Fruit fly (Drosophila melanogaster) whole organism, embryonic: ENCODE measurements around the gene Orco.

Source experiments
- B-H2 ChIP-seq: fragments of 200-800 bp; sonication (Bioruptor generic); optimal IDR thresholded peaks from 2 replicates; lab custom pipeline; 2018; ENCODE audit warnings: missing biosample characterization, mild to moderate bottlenecking, missing genetic modification characterization
- Blimp-1 ChIP-seq: fragments of 200-800 bp; sonication (Bioruptor generic); optimal IDR thresholded peaks from 3 replicates; lab custom pipeline; 2018; ENCODE audit warnings: missing biosample characterization, missing genetic modification characterization, mild to moderate bottlenecking, moderate library complexity, missing genetic modification reagents
- CG10366 ChIP-seq: fragments of 200-800 bp; sonication (Bioruptor generic); IDR thresholded peaks from 2 replicates; pipeline ENCODE4 v1.3.6; 2022; ENCODE audit warnings: missing biosample characterization, missing genetic modification characterization
- CG11696 ChIP-seq: fragments of 200-800 bp; sonication (Bioruptor generic); IDR thresholded peaks from 2 replicates; pipeline ENCODE4 v1.3.6; 2022; ENCODE audit warnings: missing biosample characterization, missing genetic modification characterization
- CG12942 ChIP-seq: fragments of 200-800 bp; sonication (Bioruptor generic); optimal IDR thresholded peaks from 3 replicates; lab custom pipeline; 2016; ENCODE audit warnings: missing biosample characterization, missing genetic modification characterization
- CG13123 ChIP-seq: fragments of 200-800 bp; sonication (Bioruptor generic); optimal IDR thresholded peaks from 2 replicates; lab custom pipeline; 2016; ENCODE audit warnings: missing biosample characterization, missing genetic modification characterization
- CG15479 ChIP-seq: fragments of 200-800 bp; sonication (Bioruptor generic); optimal IDR thresholded peaks from 3 replicates; lab custom pipeline; 2019; ENCODE audit warnings: missing biosample characterization, mild to moderate bottlenecking, missing genetic modification characterization, moderate library complexity
- CG16863 ChIP-seq: fragments of 200-800 bp; sonication (Bioruptor generic); optimal IDR thresholded peaks from 3 replicates; lab custom pipeline; 2016; ENCODE audit warnings: missing biosample characterization, missing genetic modification characterization
- CG17802 ChIP-seq: fragments of 200-800 bp; sonication (Bioruptor generic); optimal IDR thresholded peaks from 2 replicates; lab custom pipeline; 2018; ENCODE audit warnings: missing biosample characterization, mild to moderate bottlenecking, missing genetic modification characterization, moderate library complexity
- CG17829 ChIP-seq: fragments of 200-800 bp; optimal IDR thresholded peaks from 2 replicates; lab custom pipeline; 2019; ENCODE audit warnings: missing biosample characterization, mild to moderate bottlenecking, missing genetic modification characterization, moderate library complexity
- CG1832 ChIP-seq: fragments of 200-800 bp; sonication (Bioruptor generic); optimal IDR thresholded peaks from 2 replicates; lab custom pipeline; 2017; ENCODE audit warnings: missing biosample characterization, mild to moderate bottlenecking, missing genetic modification characterization, inconsistent platforms
- CG2199 ChIP-seq: fragments of 200-800 bp; sonication (Bioruptor generic); IDR thresholded peaks from 3 replicates; pipeline ENCODE4 v1.3.6; 2022; ENCODE audit warnings: missing biosample characterization, missing genetic modification characterization
- CG3163 ChIP-seq: fragments of 200-800 bp; sonication (Bioruptor generic); optimal IDR thresholded peaks from 3 replicates; lab custom pipeline; 2016; ENCODE audit warnings: missing biosample characterization, missing genetic modification characterization
- CG4282 ChIP-seq: fragments of 200-800 bp; sonication (Bioruptor generic); optimal IDR thresholded peaks from 2 replicates; lab custom pipeline; 2016; ENCODE audit warnings: missing biosample characterization, missing genetic modification characterization
- CG4424 ChIP-seq: fragments of 200-800 bp; sonication (Bioruptor generic); optimal IDR thresholded peaks from 3 replicates; lab custom pipeline; 2016; ENCODE audit warnings: missing biosample characterization, missing genetic modification characterization
- CG4730 ChIP-seq: fragments of 200-800 bp; sonication (Bioruptor generic); IDR thresholded peaks from 2 replicates; pipeline ENCODE4 v1.3.6; 2022; ENCODE audit warnings: missing biosample characterization, missing genetic modification characterization
- CG8359 ChIP-seq: fragments of 200-800 bp; sonication (Bioruptor generic); optimal IDR thresholded peaks from 2 replicates; lab custom pipeline; 2017; ENCODE audit warnings: missing biosample characterization, mild to moderate bottlenecking, missing genetic modification characterization, borderline replicate concordance
- CG8944 ChIP-seq: fragments of 200-800 bp; sonication (Bioruptor generic); optimal IDR thresholded peaks from 3 replicates; lab custom pipeline; 2016; ENCODE audit warnings: missing biosample characterization, missing genetic modification characterization
- CG9215 ChIP-seq: fragments of 200-800 bp; sonication (Bioruptor generic); IDR thresholded peaks from 2 replicates; pipeline ENCODE4 v1.3.6; 2022; ENCODE audit warnings: missing biosample characterization, missing genetic modification characterization
- CG9797 ChIP-seq: fragments of 200-800 bp; sonication (Bioruptor generic); optimal IDR thresholded peaks from 3 replicates; lab custom pipeline; 2018; ENCODE audit warnings: missing biosample characterization, mild to moderate bottlenecking, missing genetic modification characterization
- CkIIα-i1 ChIP-seq: fragments of 200-800 bp; sonication (Bioruptor generic); IDR thresholded peaks from 2 replicates; pipeline ENCODE4 v1.3.6; 2022; ENCODE audit warnings: missing biosample characterization, missing genetic modification characterization
- D ChIP-seq, 2 experiments: fragments of 200-800 bp in 1 of 2; fragments of >200 bp in 1 of 2; sonication (Bioruptor generic) in 1 of 2; optimal IDR thresholded peaks; 2 replicates in 1 of 2; 3 replicates in 1 of 2; lab custom pipeline; 2017; ENCODE audit warnings: mild to moderate bottlenecking in 1 of 2, missing biosample characterization in 1 of 2, missing genetic modification characterization in 1 of 2, missing genetic modification reagents in 1 of 2
- Doc2 ChIP-seq: fragments of 200-800 bp; sonication (Bioruptor generic); IDR thresholded peaks from 2 replicates; pipeline ENCODE4 v1.3.6; 2022; ENCODE audit warnings: missing biosample characterization, missing genetic modification characterization
- Elba2 ChIP-seq: fragments of 200-800 bp; sonication (Bioruptor generic); optimal IDR thresholded peaks from 3 replicates; lab custom pipeline; 2016; ENCODE audit warnings: missing biosample characterization, missing genetic modification characterization
- Ets65A ChIP-seq: fragments of 200-800 bp; sonication (Bioruptor generic); peaks from one replicate; lab custom pipeline; 2016; ENCODE audit warnings: missing biosample characterization, missing genetic modification characterization
- Fer1 ChIP-seq: fragments of 200-800 bp; sonication (Bioruptor generic); optimal IDR thresholded peaks from 2 replicates; lab custom pipeline; 2017; ENCODE audit warnings: missing biosample characterization, mild to moderate bottlenecking, missing genetic modification characterization
- Fer3 ChIP-seq: fragments of 200-800 bp; sonication (Bioruptor generic); optimal IDR thresholded peaks from 2 replicates; lab custom pipeline; 2018; ENCODE audit warnings: missing biosample characterization, mild to moderate bottlenecking, missing genetic modification characterization, moderate library complexity
- HLH4C ChIP-seq: fragments of 200-800 bp; sonication (Bioruptor generic); IDR thresholded peaks from 3 replicates; pipeline ENCODE4 v1.3.6; 2022; ENCODE audit warnings: missing biosample characterization, missing genetic modification characterization; ENCODE audit not compliant: partially characterized antibody
- Jarid2 ChIP-seq: fragments of 200-800 bp; sonication (Bioruptor generic); optimal IDR thresholded peaks from 3 replicates; lab custom pipeline; 2017; ENCODE audit warnings: mild to moderate bottlenecking, missing biosample characterization, missing genetic modification reagents, missing genetic modification characterization
- Ptx1 ChIP-seq: fragments of 200-800 bp; sonication (Bioruptor generic); IDR thresholded peaks from 2 replicates; pipeline ENCODE4 v1.3.6; 2022; ENCODE audit warnings: missing biosample characterization, missing genetic modification characterization
- Rfx ChIP-seq: fragments of 200-800 bp; sonication (Bioruptor generic); IDR thresholded peaks from 2 replicates; pipeline ENCODE4 v1.3.6; 2022; ENCODE audit warnings: missing biosample characterization, missing genetic modification characterization
- Side ChIP-seq: fragments of 200-800 bp; sonication (Bioruptor generic); optimal IDR thresholded peaks from 2 replicates; lab custom pipeline; 2016; ENCODE audit warnings: missing biosample characterization, missing genetic modification characterization
- TFAM ChIP-seq: fragments of 200-800 bp; sonication (Bioruptor generic); optimal IDR thresholded peaks from 2 replicates; lab custom pipeline; 2017; ENCODE audit warnings: missing biosample characterization, missing genetic modification characterization, inconsistent platforms
- Xrp1 ChIP-seq: fragments of 200-800 bp; sonication (Bioruptor generic); IDR thresholded peaks from 2 replicates; pipeline ENCODE4 v1.3.6; 2022; ENCODE audit warnings: missing biosample characterization, missing genetic modification characterization
- ato ChIP-seq: fragments of 200-800 bp; sonication (Bioruptor generic); IDR thresholded peaks from 2 replicates; pipeline ENCODE4 v1.3.6; 2022; ENCODE audit warnings: missing biosample characterization, missing genetic modification characterization; ENCODE audit not compliant: partially characterized antibody
- crc ChIP-seq: fragments of 200-800 bp; sonication (Bioruptor generic); optimal IDR thresholded peaks from 2 replicates; lab custom pipeline; 2016; ENCODE audit warnings: missing biosample characterization, missing genetic modification characterization
- gem ChIP-seq: fragments of 200-800 bp; sonication (Bioruptor generic); optimal IDR thresholded peaks from 2 replicates; lab custom pipeline; 2019; ENCODE audit warnings: missing biosample characterization, mild to moderate bottlenecking, missing genetic modification characterization, moderate library complexity
- ind ChIP-seq: fragments of 200-800 bp; sonication (Bioruptor generic); optimal IDR thresholded peaks from 3 replicates; lab custom pipeline; 2016; ENCODE audit warnings: missing biosample characterization, missing genetic modification characterization
- kay ChIP-seq: fragments of 200-800 bp; sonication (Bioruptor generic); optimal IDR thresholded peaks from 2 replicates; lab custom pipeline; 2016; ENCODE audit warnings: missing biosample characterization, missing genetic modification characterization
- nom ChIP-seq: fragments of 200-800 bp; sonication (Bioruptor generic); optimal IDR thresholded peaks from 2 replicates; lab custom pipeline; 2017; ENCODE audit warnings: missing biosample characterization, missing genetic modification characterization, mild to moderate bottlenecking, moderate library complexity, missing genetic modification reagents
- pan ChIP-seq, 4 experiments: fragments of >200 bp in 3 of 4; fragments of 200-800 bp in 1 of 4; sonication (Bioruptor generic) in 1 of 4; optimal IDR thresholded peaks in 3 of 4; IDR thresholded peaks in 1 of 4; 2 replicates each; pipeline versions ENCODE4 v1.3.6 to Lab custom; 2017 to 2022; ENCODE audit warnings: missing biosample characterization in 2 of 4, missing genetic modification characterization in 2 of 4, mixed read lengths in 1 of 4
- pb ChIP-seq: fragments of 200-800 bp; sonication (Bioruptor generic); optimal IDR thresholded peaks from 3 replicates; lab custom pipeline; 2016; ENCODE audit warnings: missing biosample characterization, missing genetic modification characterization
- peb ChIP-seq: fragments of 200-800 bp; sonication (Bioruptor generic); IDR thresholded peaks from 2 replicates; pipeline ENCODE4 v1.3.6; 2022; ENCODE audit warnings: missing biosample characterization, missing genetic modification characterization
- psq ChIP-seq: fragments of 200-800 bp; sonication (Bioruptor generic); optimal IDR thresholded peaks from 2 replicates; lab custom pipeline; 2017; ENCODE audit warnings: missing biosample characterization, missing genetic modification characterization
- pum ChIP-seq: fragments of 200-800 bp; sonication (Bioruptor generic); optimal IDR thresholded peaks from 2 replicates; lab custom pipeline; 2016; ENCODE audit warnings: missing biosample characterization, missing genetic modification characterization
- slbo ChIP-seq: fragments of 200-800 bp; sonication (Bioruptor generic); IDR thresholded peaks from 2 replicates; pipeline ENCODE4 v1.3.6; 2022; ENCODE audit warnings: missing biosample characterization, missing genetic modification characterization
- trem ChIP-seq: fragments of 200-800 bp; optimal IDR thresholded peaks from 3 replicates; lab custom pipeline; 2019; ENCODE audit warnings: missing biosample characterization, mild to moderate bottlenecking, missing genetic modification characterization, moderate library complexity
- unpg ChIP-seq: fragments of 200-800 bp; sonication (Bioruptor generic); optimal IDR thresholded peaks from 3 replicates; lab custom pipeline; 2018; ENCODE audit warnings: missing biosample characterization, mild to moderate bottlenecking, missing genetic modification characterization, moderate library complexity
- zen ChIP-seq: fragments of 200-800 bp; sonication (Bioruptor generic); optimal IDR thresholded peaks from 3 replicates; lab custom pipeline; 2018; ENCODE audit warnings: missing biosample characterization, mild to moderate bottlenecking, missing genetic modification characterization, moderate library complexity

Gene Orco

dm6 chr3R:5368170-5368781 is 43.9 kb downstream of the Orco start, which contains the start of gene Cerk (continued):
- 0 out of 2 replicates have a peak, but pooled peaks have one; percentile 9 for TF ChIP-seq CG9215 (GFP tag; lab: Robert Waterston, UW)
- TF ChIP-seq kay (GFP tag; lab: Kevin White, UChicago) = peak; percentile 9
- TF ChIP-seq ato (GFP tag; lab: Robert Waterston, UW) = 0 out of 2 replicates have a peak, but pooled peaks have one; percentile 28
- TF ChIP-seq Xrp1 (GFP tag; lab: Robert Waterston, UW) = no peak
- TF ChIP-seq Ets65A (GFP tag; lab: Kevin White, UChicago) = peak; percentile 32
- TF ChIP-seq unpg (GFP tag; lab: Kevin White, UChicago) = peak; percentile 23
- peak; percentile 34; the same call in 1 of the 2 replicates for TF ChIP-seq CG10366 (GFP tag; lab: Robert Waterston, UW)
- TF ChIP-seq HLH4C (GFP tag; lab: Robert Waterston, UW) = peak; percentile 59; the same call in 2 of the 3 replicates
- peak; percentile 21 for TF ChIP-seq CG8944 (GFP tag; lab: Kevin White, UChicago)
- TF ChIP-seq pb (GFP tag; lab: Kevin White, UChicago) = no peak
- TF ChIP-seq CG17829 (tag; lab: Kevin White, UChicago) = peak; percentile 1
- TF ChIP-seq CG16863 = no peak
- TF ChIP-seq Blimp-1 = no peak
- peak; percentile 21 for TF ChIP-seq B-H2 (GFP tag; lab: Kevin White, UChicago)
- peak; percentile 93 for TF ChIP-seq Jarid2
- TF ChIP-seq zen (tag; lab: Kevin White, UChicago) = peak; percentile 0
- no peak for TF ChIP-seq CkIIα-i1 (GFP tag; lab: Robert Waterston, UW)
- TF ChIP-seq CG12942 = peak; percentile 17
- no peak for TF ChIP-seq pan (optimal IDR thresholded peaks at IDR 0.05; lab: Kevin White, UChicago)
- TF ChIP-seq pan (GFP tag; optimal IDR thresholded peaks at IDR 0.05 in 1 of 2, IDR thresholded peaks at IDR 0.05 in 1 of 2) = peak in 1 of 2 experiments; percentile 23
- no peak for TF ChIP-seq CG15479 (GFP tag; lab: Kevin White, UChicago)
- no peak for TF ChIP-seq D (optimal IDR thresholded peaks at IDR 0.05; lab: Kevin White, UChicago)
- TF ChIP-seq D (GFP tag; optimal IDR thresholded peaks at IDR 0.05; lab: Kevin White, UChicago) = no peak
- peak; percentile 20 for TF ChIP-seq trem (tag; lab: Kevin White, UChicago)
- TF ChIP-seq TFAM (GFP tag; lab: Kevin White, UChicago) = no peak
- TF ChIP-seq pum = peak; percentile 54
- TF ChIP-seq psq = no peak
- peak; percentile 1 for TF ChIP-seq CG4424 (GFP tag; lab: Kevin White, UChicago)
- TF ChIP-seq ind (GFP tag; lab: Kevin White, UChicago) = peak; percentile 27
- peak; percentile 62; the same call in 1 of the 2 replicates for TF ChIP-seq slbo (GFP tag; lab: Robert Waterston, UW)
- TF ChIP-seq CG17802 (tag; lab: Kevin White, UChicago) = peak; percentile 38
- peak; percentile 54 for TF ChIP-seq nom (GFP tag; lab: Kevin White, UChicago)
- no peak for TF ChIP-seq CG4730 (GFP tag; lab: Robert Waterston, UW)
- TF ChIP-seq gem (tag; lab: Kevin White, UChicago) = peak; percentile 27
- peak; percentile 24 for TF ChIP-seq CG13123 (GFP tag; lab: Kevin White, UChicago)
- TF ChIP-seq Doc2 = no peak
- TF ChIP-seq Side = peak; percentile 22
- TF ChIP-seq CG4282 (GFP tag; lab: Kevin White, UChicago) = no peak
- 0 out of 3 replicates have a peak, but pooled peaks have one; percentile 25 for TF ChIP-seq CG2199 (GFP tag; lab: Robert Waterston, UW)
- TF ChIP-seq CG11696 (GFP tag; lab: Robert Waterston, UW) = no peak
- TF ChIP-seq CG1832 (GFP tag; lab: Kevin White, UChicago) = no peak
- TF ChIP-seq crc (GFP tag; lab: Kevin White, UChicago) = no peak
- no peak for TF ChIP-seq CG8359 (GFP tag; lab: Kevin White, UChicago)
- TF ChIP-seq peb (GFP tag; lab: Robert Waterston, UW) = no peak
- TF ChIP-seq Ptx1 = peak; percentile 32; the same call in 1 of the 2 replicates
- TF ChIP-seq Rfx (GFP tag; lab: Robert Waterston, UW) = peak; percentile 73
- TF ChIP-seq CG3163 (GFP tag; lab: Kevin White, UChicago) = peak; percentile 28
- peak; percentile 36 for TF ChIP-seq Fer3 (tag; lab: Kevin White, UChicago)
- TF ChIP-seq Fer1 (GFP tag; lab: Kevin White, UChicago) = peak; percentile 7
- peak; percentile 48 for TF ChIP-seq Elba2 (GFP tag; lab: Kevin White, UChicago)
- TF ChIP-seq CG9797 (GFP tag; lab: Kevin White, UChicago) = peak; percentile 91
